Fruit fly (Drosophila melanogaster) whole organism, prepupa: ENCODE measurements around the gene CG11529.

Experiments
- CG10631 ChIP-seq: fragments of 200-800 bp; sonication (Bioruptor generic); optimal IDR thresholded peaks from 2 replicates; lab custom pipeline; 2016; ENCODE audit warnings: missing biosample characterization, missing genetic modification characterization
- CG10669 ChIP-seq: fragments of 200-800 bp; sonication (Bioruptor generic); optimal IDR thresholded peaks from 3 replicates; lab custom pipeline; 2018; ENCODE audit warnings: missing biosample characterization, mild to moderate bottlenecking, missing genetic modification characterization, moderate library complexity
- CG11294 ChIP-seq: fragments of 200-800 bp; sonication (Bioruptor generic); IDR thresholded peaks from 2 replicates; pipeline ENCODE4 v1.3.6; 2022; ENCODE audit warnings: missing biosample characterization, missing genetic modification characterization
- CG11762 ChIP-seq: fragments of 200-800 bp; sonication (Bioruptor generic); optimal IDR thresholded peaks from 3 replicates; lab custom pipeline; 2016; ENCODE audit warnings: missing biosample characterization, missing genetic modification characterization; ENCODE audit not compliant: insufficient read depth
- CG11902 ChIP-seq: fragments of 200-800 bp; sonication (Bioruptor generic); optimal IDR thresholded peaks from 3 replicates; lab custom pipeline; 2016; ENCODE audit warnings: missing biosample characterization, missing genetic modification characterization
- CG15336 ChIP-seq: fragments of 200-800 bp; sonication (Bioruptor generic); IDR thresholded peaks from 2 replicates; pipeline ENCODE4 v1.3.6; 2022; ENCODE audit warnings: missing biosample characterization, missing genetic modification characterization
- CG1621 ChIP-seq: fragments of 200-800 bp; sonication (Bioruptor generic); optimal IDR thresholded peaks from 3 replicates; lab custom pipeline; 2018; ENCODE audit warnings: missing biosample characterization, mild to moderate bottlenecking, missing genetic modification characterization
- CG16779 ChIP-seq: fragments of 200-800 bp; sonication (Bioruptor generic); optimal IDR thresholded peaks from 3 replicates; lab custom pipeline; 2017; ENCODE audit warnings: missing biosample characterization, mild to moderate bottlenecking, missing genetic modification characterization
- CG32006 ChIP-seq: fragments of 200-800 bp; sonication (Bioruptor generic); optimal IDR thresholded peaks from 3 replicates; lab custom pipeline; 2017; ENCODE audit warnings: missing biosample characterization, mild to moderate bottlenecking, missing genetic modification characterization
- CG3919 ChIP-seq: fragments of 200-800 bp; sonication (Bioruptor generic); optimal IDR thresholded peaks from 3 replicates; lab custom pipeline; 2016; ENCODE audit warnings: missing biosample characterization, missing genetic modification characterization
- CG6163 ChIP-seq: fragments of 200-800 bp; sonication (Bioruptor generic); IDR thresholded peaks from 3 replicates; pipeline ENCODE4 v1.3.6; 2022; ENCODE audit warnings: missing biosample characterization, missing genetic modification characterization
- CG6276 ChIP-seq: fragments of 200-800 bp; sonication (Bioruptor generic); optimal IDR thresholded peaks from 2 replicates; lab custom pipeline; 2017; ENCODE audit warnings: missing biosample characterization, mild to moderate bottlenecking, missing genetic modification characterization
- CG6792 ChIP-seq: fragments of 200-800 bp; sonication (Bioruptor generic); optimal IDR thresholded peaks from 3 replicates; lab custom pipeline; 2016; ENCODE audit warnings: missing biosample characterization, missing genetic modification characterization
- CG7368 ChIP-seq: fragments of 200-800 bp; sonication (Bioruptor generic); optimal IDR thresholded peaks from 3 replicates; lab custom pipeline; 2016; ENCODE audit warnings: missing biosample characterization, missing genetic modification characterization
- CG8119 ChIP-seq: fragments of 200-800 bp; sonication (Bioruptor generic); IDR thresholded peaks from 3 replicates; pipeline ENCODE4 v1.3.6; 2022; ENCODE audit warnings: missing biosample characterization, missing genetic modification characterization
- CG8319 ChIP-seq: fragments of 200-800 bp; sonication (Bioruptor generic); optimal IDR thresholded peaks from 3 replicates; lab custom pipeline; 2016; ENCODE audit warnings: missing biosample characterization, missing genetic modification characterization
- CG8632 ChIP-seq: fragments of 200-800 bp; sonication (Bioruptor generic); optimal IDR thresholded peaks from 3 replicates; lab custom pipeline; 2016; ENCODE audit warnings: missing biosample characterization, missing genetic modification characterization
- Eip75B ChIP-seq: fragments of 200-800 bp; sonication (Bioruptor generic); optimal IDR thresholded peaks from 3 replicates; lab custom pipeline; 2016; ENCODE audit warnings: missing biosample characterization, missing genetic modification characterization
- Eip93F ChIP-seq: fragments of 200-800 bp; sonication (Bioruptor generic); optimal IDR thresholded peaks from 2 replicates; lab custom pipeline; 2016; ENCODE audit warnings: missing biosample characterization, mild to moderate bottlenecking, missing genetic modification characterization
- Ets21C ChIP-seq: fragments of 200-800 bp; sonication (Bioruptor generic); optimal IDR thresholded peaks from 3 replicates; lab custom pipeline; 2016; ENCODE audit warnings: missing biosample characterization, missing genetic modification characterization
- Ets96B ChIP-seq: fragments of 200-800 bp; optimal IDR thresholded peaks from 2 replicates; lab custom pipeline; 2019; ENCODE audit warnings: missing biosample characterization, mild to moderate bottlenecking, missing genetic modification characterization, moderate library complexity
- Gug ChIP-seq: fragments of 200-800 bp; sonication (Bioruptor generic); IDR thresholded peaks from 2 replicates; pipeline ENCODE4 v1.3.6; 2022; ENCODE audit warnings: missing biosample characterization, missing genetic modification characterization
- Hr38 ChIP-seq: sonication (Bioruptor generic); optimal IDR thresholded peaks from 2 replicates; lab custom pipeline; 2016; ENCODE audit warnings: missing biosample characterization, missing genetic modification characterization
- Hr39 ChIP-seq: fragments of 200-800 bp; sonication (Bioruptor generic); optimal IDR thresholded peaks from 2 replicates; lab custom pipeline; 2016; ENCODE audit warnings: missing biosample characterization, missing genetic modification characterization
- Met ChIP-seq: fragments of 200-800 bp; sonication (Bioruptor generic); optimal IDR thresholded peaks from 3 replicates; lab custom pipeline; 2016; ENCODE audit warnings: missing biosample characterization, missing genetic modification characterization
- OdsH ChIP-seq: fragments of 200-800 bp; sonication (Bioruptor generic); optimal IDR thresholded peaks from 3 replicates; lab custom pipeline; 2016; ENCODE audit warnings: missing biosample characterization, missing genetic modification characterization
- Smox ChIP-seq: fragments of 200-800 bp; sonication (Bioruptor generic); optimal IDR thresholded peaks from 3 replicates; lab custom pipeline; 2016; ENCODE audit warnings: missing biosample characterization, missing genetic modification characterization
- Sox102F ChIP-seq: fragments of 200-800 bp; sonication (Bioruptor generic); optimal IDR thresholded peaks from 2 replicates; lab custom pipeline; 2016; ENCODE audit warnings: missing biosample characterization, mild to moderate bottlenecking, missing genetic modification characterization
- Sox15 ChIP-seq: fragments of 200-800 bp; sonication (Bioruptor generic); optimal IDR thresholded peaks from 3 replicates; lab custom pipeline; 2016; ENCODE audit warnings: missing biosample characterization, missing genetic modification characterization
- cyc ChIP-seq: fragments of 200-800 bp; sonication (Bioruptor generic); optimal IDR thresholded peaks from 3 replicates; lab custom pipeline; 2016; ENCODE audit warnings: missing biosample characterization, missing genetic modification characterization
- dac ChIP-seq: fragments of 200-800 bp; sonication (Bioruptor generic); optimal IDR thresholded peaks from 2 replicates; lab custom pipeline; 2017; ENCODE audit warnings: missing biosample characterization, mild to moderate bottlenecking, missing genetic modification characterization
- dsx ChIP-seq: fragments of 200-800 bp; optimal IDR thresholded peaks from 3 replicates; lab custom pipeline; 2019; ENCODE audit warnings: missing biosample characterization, mild to moderate bottlenecking, missing genetic modification characterization, moderate library complexity; ENCODE audit not compliant: poor library complexity, severe bottlenecking
- eg ChIP-seq: fragments of 200-800 bp; sonication (Bioruptor generic); IDR thresholded peaks from 3 replicates; pipeline ENCODE4 v1.3.6; 2022; ENCODE audit warnings: missing biosample characterization, missing genetic modification characterization
- esn ChIP-seq: fragments of 200-800 bp; sonication (Bioruptor generic); optimal IDR thresholded peaks from 2 replicates; lab custom pipeline; 2016; ENCODE audit warnings: missing biosample characterization, mild to moderate bottlenecking, missing genetic modification characterization, moderate library complexity
- fd59A ChIP-seq: fragments of 200-800 bp; sonication (Bioruptor generic); optimal IDR thresholded peaks from 2 replicates; lab custom pipeline; 2017; ENCODE audit warnings: missing biosample characterization, mild to moderate bottlenecking, missing genetic modification characterization, missing genetic modification reagents
- fd85E ChIP-seq: fragments of 200-800 bp; sonication (Bioruptor generic); optimal IDR thresholded peaks from 3 replicates; lab custom pipeline; 2016; ENCODE audit warnings: missing biosample characterization, missing genetic modification characterization
- lz ChIP-seq: fragments of 200-800 bp; sonication (Bioruptor generic); optimal IDR thresholded peaks from 3 replicates; lab custom pipeline; 2016; ENCODE audit warnings: missing biosample characterization, missing genetic modification characterization
- net ChIP-seq: fragments of 200-800 bp; sonication (Bioruptor generic); optimal IDR thresholded peaks from 3 replicates; lab custom pipeline; 2016; ENCODE audit warnings: missing biosample characterization, missing genetic modification characterization
- pdm3 ChIP-seq: fragments of 200-800 bp; sonication (Bioruptor generic); optimal IDR thresholded peaks from 3 replicates; lab custom pipeline; 2016; ENCODE audit warnings: missing biosample characterization, missing genetic modification characterization
- spab ChIP-seq: fragments of 200-800 bp; sonication (Bioruptor generic); optimal IDR thresholded peaks from 2 replicates; lab custom pipeline; 2017; ENCODE audit warnings: missing biosample characterization, mild to moderate bottlenecking, missing genetic modification characterization, missing genetic modification reagents
- ss ChIP-seq, 2 experiments: fragments of 200-800 bp; sonication (Bioruptor generic); optimal IDR thresholded peaks; 2 replicates in 1 of 2; 3 replicates in 1 of 2; lab custom pipeline; 2017 to 2018; ENCODE audit warnings: mild to moderate bottlenecking in 2 of 2, missing biosample characterization in 2 of 2, missing genetic modification characterization in 2 of 2, moderate library complexity in 1 of 2
- svp ChIP-seq: fragments of 200-800 bp; sonication (Bioruptor generic); peaks from one replicate; lab custom pipeline; 2016; ENCODE audit warnings: missing biosample characterization, missing genetic modification characterization
- topi ChIP-seq: fragments of 200-800 bp; sonication (Bioruptor generic); optimal IDR thresholded peaks from 3 replicates; lab custom pipeline; 2016; ENCODE audit warnings: missing biosample characterization, missing genetic modification characterization

Gene CG11529

DNA sequence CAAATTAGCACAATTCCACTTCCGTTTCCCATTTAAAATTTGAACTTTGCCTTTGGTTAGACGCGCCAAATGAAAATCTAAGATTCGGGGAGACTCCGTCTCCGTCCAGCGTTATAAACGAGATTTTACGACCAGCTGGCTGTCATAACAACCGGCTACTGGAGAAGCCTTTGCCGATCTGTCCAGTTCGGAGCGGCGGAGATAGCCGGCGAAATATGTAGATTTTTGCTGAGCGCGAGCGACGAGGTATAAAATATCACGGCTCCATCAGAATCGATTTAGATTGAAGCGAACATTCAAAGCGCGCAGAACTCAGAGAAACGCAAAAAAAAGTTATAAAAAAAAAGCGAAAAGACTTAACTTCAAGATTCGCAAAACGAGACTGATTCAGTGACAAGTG, at the start of gene CG11529:
TSS of gene CG11529 (plus strand) at position 301 of the 400 bp plus-strand sequence.
- no peak for TF ChIP-seq CG8632
- TF ChIP-seq Gug (GFP tag; lab: Robert Waterston, UW), result no peak
- no peak for TF ChIP-seq CG11762 (GFP tag; lab: Kevin White, UChicago)
- TF ChIP-seq esn (GFP tag; lab: Kevin White, UChicago), result no peak
- no peak for TF ChIP-seq CG11902 (GFP tag; lab: Kevin White, UChicago)
- TF ChIP-seq CG6276, result no peak
- TF ChIP-seq CG7368 (GFP tag; lab: Kevin White, UChicago), result no peak
- no peak for TF ChIP-seq CG8119 (GFP tag; lab: Robert Waterston, UW)
- no peak for TF ChIP-seq Hr39
- no peak for TF ChIP-seq Ets21C (GFP tag; lab: Kevin White, UChicago)
- TF ChIP-seq CG1621, result no peak

DNA sequence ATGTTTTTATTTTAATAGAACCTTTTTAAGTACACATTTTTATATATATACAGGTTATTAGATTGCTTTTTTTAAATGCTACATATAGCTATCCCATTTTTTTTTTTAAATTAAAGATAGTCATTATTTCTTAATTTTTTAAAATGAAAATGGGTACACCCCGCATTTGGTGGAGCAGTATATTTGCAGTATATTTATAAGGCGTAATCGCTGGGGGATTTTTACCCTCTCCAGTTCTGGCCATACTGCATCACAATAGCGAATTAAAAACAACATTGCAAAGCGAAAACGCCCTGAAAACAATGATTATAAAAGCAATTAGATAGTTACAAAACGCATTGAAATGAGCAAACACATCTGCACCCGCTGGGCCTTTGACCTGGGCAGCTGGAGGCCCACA, 48.6 kb upstream of the CG11529 start, which contains the start of gene CG32099:
TSS of gene CG32099 (plus strand) at position 250 of the 400 bp plus-strand sequence.
- TF ChIP-seq fd59A (GFP tag; lab: Kevin White, UChicago) (no peak), Met (GFP tag; lab: Kevin White, UChicago) (no peak), cyc (no peak), Ets21C (GFP tag; lab: Kevin White, UChicago) (no peak), Smox (no peak), fd85E (GFP tag; lab: Kevin White, UChicago) (no peak), CG1621 (no peak), CG11762 (GFP tag; lab: Kevin White, UChicago) (no peak), esn (GFP tag; lab: Kevin White, UChicago) (no peak)

DNA sequence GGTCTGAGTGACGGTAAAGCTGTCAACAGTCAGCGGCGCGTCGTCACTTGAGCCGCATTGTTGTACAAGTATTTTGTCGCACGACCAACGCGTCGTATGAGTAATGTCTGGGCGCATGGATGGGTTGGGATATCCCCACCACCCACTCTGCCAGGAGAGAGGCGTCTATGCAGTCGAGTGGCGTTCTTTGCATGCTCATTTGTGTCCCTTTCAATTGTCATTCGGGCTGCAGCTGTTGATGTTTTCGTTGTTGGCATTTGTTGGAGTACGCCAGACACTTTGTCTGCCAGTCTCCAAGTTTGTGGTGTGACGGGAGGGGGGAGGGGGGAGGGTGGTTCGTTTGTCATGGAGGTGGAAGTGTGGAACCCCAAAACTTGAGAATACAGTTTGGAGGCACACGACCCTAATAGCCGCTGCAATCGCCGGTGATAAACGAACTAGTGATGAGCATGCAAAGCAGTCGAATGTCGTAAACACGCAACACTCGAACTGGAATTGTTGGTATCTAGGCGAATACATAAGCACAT, 35.4 kb upstream of the CG11529 start:
- TF ChIP-seq pdm3 (GFP tag; lab: Kevin White, UChicago) (no peak), CG15336 (GFP tag; lab: Robert Waterston, UW) (no peak), dac (GFP tag; lab: Kevin White, UChicago) (no peak), topi (no peak), Ets96B (tag; lab: Kevin White, UChicago) (no peak), CG8119 (GFP tag; lab: Robert Waterston, UW) (no peak), CG10631 (GFP tag; lab: Kevin White, UChicago) (no peak), Hr38 (GFP tag; lab: Kevin White, UChicago) (no peak), Sox15 (GFP tag; lab: Kevin White, UChicago) (no peak), CG7368 (GFP tag; lab: Kevin White, UChicago) (no peak), Sox102F (GFP tag; lab: Kevin White, UChicago) (no peak)

DNA sequence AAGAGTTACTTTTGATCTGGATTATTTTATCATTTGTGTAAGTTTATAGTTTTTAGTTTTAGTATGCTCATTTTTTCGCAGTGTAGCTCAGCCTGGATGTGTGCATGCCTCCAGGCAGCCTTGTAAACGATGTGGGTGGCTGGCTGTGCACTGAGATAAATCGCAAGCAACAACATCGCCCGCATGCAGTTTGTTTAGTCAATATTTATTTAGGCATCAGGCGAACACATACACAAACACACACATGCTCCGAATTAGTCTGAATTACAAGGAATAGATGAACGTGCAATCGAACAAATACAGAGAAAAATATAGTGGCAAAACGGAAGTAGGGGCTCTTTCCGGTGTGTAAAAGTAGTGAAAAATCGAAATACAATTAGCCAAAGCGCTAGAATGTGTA, 34.5 kb upstream of the CG11529 start:
- TF ChIP-seq spab (GFP tag; lab: Kevin White, UChicago) (no peak), CG1621 (no peak), OdsH (GFP tag; lab: Kevin White, UChicago) (no peak), dsx (GFP tag; lab: Kevin White, UChicago) (no peak)

DNA sequence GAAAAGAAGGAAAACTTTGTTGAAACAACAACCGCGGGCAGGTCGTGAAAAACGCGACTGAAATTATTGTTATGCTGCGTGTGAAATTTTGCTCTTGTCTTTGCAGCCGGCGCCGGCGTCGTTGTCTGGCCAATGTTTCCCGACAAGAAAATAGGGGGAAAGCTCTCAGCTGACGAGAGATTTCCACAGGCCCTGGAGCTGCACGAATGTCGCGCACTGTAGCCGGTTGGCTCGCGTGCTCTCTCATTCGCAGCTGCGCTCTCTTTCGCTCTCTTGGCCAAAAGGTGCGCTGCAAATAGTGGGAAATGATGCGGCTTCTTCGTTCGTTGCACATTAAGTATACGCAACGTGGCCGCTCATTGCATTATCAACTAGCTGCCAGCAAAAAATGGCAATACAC, 33.9 kb upstream of the CG11529 start, which contains the start of gene CG9760:
TSS of gene CG9760 (minus strand) at position 43 of the 400 bp plus-strand sequence.
- TF ChIP-seq pdm3 (GFP tag; lab: Kevin White, UChicago) (no peak), CG8632 (no peak), Hr38 (GFP tag; lab: Kevin White, UChicago) (no peak), CG7368 (GFP tag; lab: Kevin White, UChicago) (no peak), OdsH (GFP tag; lab: Kevin White, UChicago) (peak; percentile 7), CG11294 (GFP tag; lab: Robert Waterston, UW) (0 out of 2 replicates have a peak, but pooled peaks have one; percentile 13), CG16779 (tag; lab: Kevin White, UChicago) (no peak), CG32006 (GFP tag; lab: Kevin White, UChicago) (peak; percentile 14), CG8319 (GFP tag; lab: Kevin White, UChicago) (no peak), eg (peak; percentile 74), CG6163 (GFP tag; lab: Robert Waterston, UW) (peak; percentile 49; the same call in 1 of the 3 replicates), Eip75B (GFP tag; lab: Kevin White, UChicago) (no peak), CG6276 (peak; percentile 12), net (peak; percentile 28), CG6792 (GFP tag; lab: Kevin White, UChicago) (no peak), Eip93F (GFP tag; lab: Kevin White, UChicago) (no peak), svp (GFP tag; lab: Kevin White, UChicago) (peak; percentile 6), dsx (GFP tag; lab: Kevin White, UChicago) (no peak), lz (GFP tag; lab: Kevin White, UChicago) (no peak), CG15336 (GFP tag; lab: Robert Waterston, UW) (no peak), ss (GFP tag; optimal IDR thresholded peaks at IDR 0.05; lab: Kevin White, UChicago) (no peak), CG10669 (no peak), CG3919 (GFP tag; lab: Kevin White, UChicago) (no peak)
